Fruit fly (Drosophila melanogaster) whole organism, wandering third instar larva: ENCODE results near the gene TkR99D.

Experiments
- CG32264 ChIP-seq: fragments of 200-800 bp; sonication (Bioruptor generic); optimal IDR thresholded peaks from 2 replicates; lab custom pipeline; 2016; ENCODE audit warnings: missing biosample characterization, missing genetic modification characterization
- Mio ChIP-seq: sonication (Bioruptor generic); optimal IDR thresholded peaks from 2 replicates; lab custom pipeline; 2016; ENCODE audit warnings: missing biosample characterization, missing genetic modification characterization
- dl ChIP-seq, 2 experiments: fragments of 175-275, 200-275 bp in 1 of 2; fragments of 200-275 bp in 1 of 2; sonication (Bioruptor generic); optimal IDR thresholded peaks; lab custom pipeline; 2018; ENCODE audit warnings: mild to moderate bottlenecking in 2 of 2, missing biosample characterization in 2 of 2, missing genetic modification characterization in 2 of 2, moderate library complexity in 2 of 2; ENCODE audit not compliant: partially characterized antibody in 2 of 2, insufficient read depth in 1 of 2
- h ChIP-seq: fragments of 200-800 bp; sonication (Bioruptor generic); optimal IDR thresholded peaks from 3 replicates; lab custom pipeline; 2016; ENCODE audit warnings: missing biosample characterization, mild to moderate bottlenecking, missing genetic modification characterization
- pan ChIP-seq: fragments of >200 bp; optimal IDR thresholded peaks from 2 replicates; lab custom pipeline; 2017
- sv ChIP-seq: fragments of 200-800 bp; sonication (Bioruptor generic); optimal IDR thresholded peaks from 3 replicates; lab custom pipeline; 2016; ENCODE audit warnings: missing biosample characterization, missing genetic modification characterization
- usp ChIP-seq: fragments of >200 bp; optimal IDR thresholded peaks from 2 replicates; lab custom pipeline; 2017; ENCODE audit warnings: missing biosample characterization, missing genetic modification characterization

The TkR99D gene

DNA sequence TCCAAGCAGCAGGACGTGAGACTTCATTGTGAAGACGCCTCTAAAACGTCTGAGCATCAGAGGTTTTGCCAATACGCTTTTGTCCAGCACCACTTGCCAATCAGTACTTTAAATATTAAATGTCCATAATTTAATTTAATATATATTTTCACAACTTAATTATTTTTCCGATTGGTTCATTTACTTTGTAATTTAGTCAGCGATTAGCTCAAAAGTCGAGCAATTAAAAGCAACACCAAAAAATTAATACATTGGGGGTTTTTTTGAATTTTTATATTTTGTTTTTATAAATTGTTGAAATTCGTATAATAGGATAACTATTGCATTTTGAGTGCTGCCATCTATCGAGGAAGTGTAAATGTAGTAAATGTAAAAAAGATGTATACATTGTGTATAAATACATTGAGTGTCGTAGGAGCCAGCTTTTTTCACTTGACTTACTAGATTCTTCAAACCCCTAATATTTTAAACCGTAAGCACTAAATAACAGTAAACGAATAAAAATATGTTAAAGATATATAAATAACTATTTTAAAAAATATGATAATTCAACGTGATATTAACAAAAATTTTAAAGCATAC, 65.4 kb downstream of the TkR99D start, which contains the start of gene CG15517 (continued):
- no peak for TF ChIP-seq sv
- no peak for TF ChIP-seq h (GFP tag; lab: Kevin White, UChicago)
- TF ChIP-seq Mio (GFP tag; lab: Kevin White, UChicago) = no peak
- no peak for TF ChIP-seq pan (lab: Kevin White, UChicago)
- TF ChIP-seq CG32264 = no peak
- peak in 1 of 2 experiments; percentile 7 for TF ChIP-seq dl (GFP tag; optimal IDR thresholded peaks at IDR 0.05; lab: Kevin White, UChicago; ENCODE audit: insufficient read depth in 1 of 2, partially characterized antibody in 2 of 2)
- TF ChIP-seq usp (GFP tag; lab: Kevin White, UChicago) = no peak
